Fruit fly (Drosophila melanogaster) whole organism, prepupa: Measurements from ENCODE around the gene CG46507.
"Not testable (repeated sequence)": the region's sequence is repeated elsewhere in the genome, so short reads cannot be mapped to it uniquely, and the experiment has no call there.

ENCODE experiments used
- CG4318 ChIP-seq: fragments of 200-800 bp; sonication (Bioruptor generic); optimal IDR thresholded peaks from 3 replicates; lab custom pipeline; 2017; ENCODE audit warnings: missing biosample characterization, mild to moderate bottlenecking, missing genetic modification characterization
- CG6276 ChIP-seq: fragments of 200-800 bp; sonication (Bioruptor generic); optimal IDR thresholded peaks from 2 replicates; lab custom pipeline; 2017; ENCODE audit warnings: missing biosample characterization, mild to moderate bottlenecking, missing genetic modification characterization
- CG8632 ChIP-seq: fragments of 200-800 bp; sonication (Bioruptor generic); optimal IDR thresholded peaks from 3 replicates; lab custom pipeline; 2016; ENCODE audit warnings: missing biosample characterization, missing genetic modification characterization
- Lpt ChIP-seq: fragments of 200-800 bp; sonication (Bioruptor generic); optimal IDR thresholded peaks from 3 replicates; lab custom pipeline; 2016; ENCODE audit warnings: missing biosample characterization, missing genetic modification characterization
- OdsH ChIP-seq: fragments of 200-800 bp; sonication (Bioruptor generic); optimal IDR thresholded peaks from 3 replicates; lab custom pipeline; 2016; ENCODE audit warnings: missing biosample characterization, missing genetic modification characterization
- Sox14 ChIP-seq: fragments of 200-800 bp; sonication (Bioruptor generic); optimal IDR thresholded peaks from 3 replicates; lab custom pipeline; 2016; ENCODE audit warnings: missing biosample characterization, missing genetic modification characterization
- dac ChIP-seq: fragments of 200-800 bp; sonication (Bioruptor generic); optimal IDR thresholded peaks from 2 replicates; lab custom pipeline; 2017; ENCODE audit warnings: missing biosample characterization, mild to moderate bottlenecking, missing genetic modification characterization
- pdm3 ChIP-seq: fragments of 200-800 bp; sonication (Bioruptor generic); optimal IDR thresholded peaks from 3 replicates; lab custom pipeline; 2016; ENCODE audit warnings: missing biosample characterization, missing genetic modification characterization

dm6 chrX:22201883-22202282, 39.2 kb downstream of the CG46507 start, which contains the start of gene CG46515:
- TF ChIP-seq CG6276; CG4318; Sox14; pdm3 (GFP tag; lab: Kevin White, UChicago); Lpt (GFP tag; lab: Kevin White, UChicago); OdsH (GFP tag; lab: Kevin White, UChicago); dac (GFP tag; lab: Kevin White, UChicago); CG8632: not testable (repeated sequence)
